Worm (Caenorhabditis elegans): ENCODE data around the gene Y50D4A.10.

ce11 chrV:1220509-1220908 is at the start of gene Y50D4A.10:
- TF ChIP-seq him-1 (tag; optimal IDR thresholded peaks at IDR 0.05) (no peak), W03F9.2 (tag; optimal IDR thresholded peaks at IDR 0.05) (no peak), dao-5 (tag; optimal IDR thresholded peaks at IDR 0.05) (no peak)
